Worm (Caenorhabditis elegans) whole organism, late embryonic: ENCODE data around the gene hmgs-1.

Source experiments
- C08G9.2 ChIP-seq: sonication (generic microtip); optimal IDR thresholded peaks from 2 replicates; lab custom pipeline; 2016; ENCODE audit warnings: mild to moderate bottlenecking, missing genetic modification characterization, moderate library complexity, missing compliant biosample characterization
- C38D4.7 ChIP-seq: fragments of 200-800 bp; sonication (Bioruptor generic); optimal IDR thresholded peaks from 2 replicates; lab custom pipeline; 2018; ENCODE audit warnings: mild to moderate bottlenecking, missing genetic modification characterization, moderate library complexity, missing compliant biosample characterization
- K02D7.2 ChIP-seq: sonication (generic microtip); optimal IDR thresholded peaks from 2 replicates; lab custom pipeline; 2017; ENCODE audit warnings: mild to moderate bottlenecking, missing genetic modification characterization, missing compliant biosample characterization
- K09A11.1 ChIP-seq: sonication (generic microtip); optimal IDR thresholded peaks from 2 replicates; lab custom pipeline; 2017; ENCODE audit warnings: antibody characterized with exemption, mild to moderate bottlenecking, missing genetic modification characterization, missing compliant biosample characterization; ENCODE audit not compliant: insufficient read depth
- T23F11.4 ChIP-seq: fragments of 200-800 bp; sonication (Bioruptor generic); optimal IDR thresholded peaks from 2 replicates; lab custom pipeline; 2018; ENCODE audit warnings: mild to moderate bottlenecking, missing genetic modification characterization, missing compliant biosample characterization
- Y22D7AL.16 ChIP-seq: sonication (generic microtip); optimal IDR thresholded peaks from 2 replicates; lab custom pipeline; 2016; ENCODE audit warnings: missing genetic modification characterization, missing compliant biosample characterization
- ahr-1 ChIP-seq: sonication (generic microtip); optimal IDR thresholded peaks from 2 replicates; lab custom pipeline; 2016; ENCODE audit warnings: missing genetic modification characterization, missing compliant biosample characterization
- ama-1 ChIP-seq: fragments of 150-350 bp; optimal IDR thresholded peaks from 2 replicates; lab custom pipeline; 2014
- ceh-14 ChIP-seq: sonication (generic microtip); optimal IDR thresholded peaks from 2 replicates; lab custom pipeline; 2016; ENCODE audit warnings: missing genotype, missing genetic modification characterization, missing compliant biosample characterization
- ceh-18 ChIP-seq: sonication (generic microtip); optimal IDR thresholded peaks from 2 replicates; lab custom pipeline; 2016; ENCODE audit warnings: missing genetic modification characterization, missing compliant biosample characterization
- ceh-19 ChIP-seq: fragments of 200-800 bp; sonication (Bioruptor generic); optimal IDR thresholded peaks from 2 replicates; lab custom pipeline; 2018; ENCODE audit warnings: mild to moderate bottlenecking, missing genetic modification characterization, missing compliant biosample characterization
- ceh-24 ChIP-seq: sonication (generic microtip); optimal IDR thresholded peaks from 2 replicates; lab custom pipeline; 2016; ENCODE audit warnings: mild to moderate bottlenecking, missing genetic modification characterization, missing compliant biosample characterization
- ceh-30 ChIP-seq: fragments of 150-350 bp; optimal IDR thresholded peaks from 2 replicates; lab custom pipeline; 2014; ENCODE audit warnings: missing biosample characterization, missing genetic modification characterization
- ceh-31 ChIP-seq: sonication (generic microtip); optimal IDR thresholded peaks from 2 replicates; lab custom pipeline; 2016; ENCODE audit warnings: missing genetic modification characterization, missing compliant biosample characterization
- ceh-48 ChIP-seq: sonication (generic microtip); optimal IDR thresholded peaks from 2 replicates; lab custom pipeline; 2016; ENCODE audit warnings: missing genetic modification characterization, inconsistent platforms, missing compliant biosample characterization
- che-1 ChIP-seq: sonication (generic microtip); optimal IDR thresholded peaks from 2 replicates; lab custom pipeline; 2016; ENCODE audit warnings: mild to moderate bottlenecking, missing genetic modification characterization, missing compliant biosample characterization
- dmd-4 ChIP-seq: sonication (generic microtip); optimal IDR thresholded peaks from 2 replicates; lab custom pipeline; 2016; ENCODE audit warnings: borderline replicate concordance, missing genetic modification characterization, missing compliant biosample characterization
- dve-1 ChIP-seq: sonication (generic microtip); optimal IDR thresholded peaks from 2 replicates; lab custom pipeline; 2017; ENCODE audit warnings: antibody characterized with exemption, mild to moderate bottlenecking, missing genetic modification characterization, missing compliant biosample characterization
- elt-2 ChIP-seq: sonication (generic microtip); optimal IDR thresholded peaks from 2 replicates; lab custom pipeline; 2016; ENCODE audit warnings: missing genetic modification reagents, missing genetic modification characterization, missing compliant biosample characterization
- elt-4 ChIP-seq: sonication (generic microtip); optimal IDR thresholded peaks from 2 replicates; lab custom pipeline; 2016; ENCODE audit warnings: missing genetic modification characterization, missing compliant biosample characterization
- ets-4 ChIP-seq: sonication (generic microtip); optimal IDR thresholded peaks from 2 replicates; lab custom pipeline; 2016; ENCODE audit warnings: missing genetic modification characterization, missing compliant biosample characterization
- eyg-1 ChIP-seq: sonication (generic microtip); optimal IDR thresholded peaks from 2 replicates; lab custom pipeline; 2016; ENCODE audit warnings: missing genotype, missing genetic modification characterization, missing compliant biosample characterization
- fax-1 ChIP-seq: sonication (generic microtip); optimal IDR thresholded peaks from 2 replicates; lab custom pipeline; 2016; ENCODE audit warnings: missing genotype, missing genetic modification characterization, missing compliant biosample characterization
- fkh-10 ChIP-seq: fragments of 150-350 bp; optimal IDR thresholded peaks from 2 replicates; lab custom pipeline; 2014; ENCODE audit warnings: missing biosample characterization, missing genetic modification reagents, missing genetic modification characterization
- fkh-6 ChIP-seq: sonication (generic microtip); optimal IDR thresholded peaks from 2 replicates; lab custom pipeline; 2016; ENCODE audit warnings: missing genetic modification characterization, missing compliant biosample characterization
- gmeb-2 ChIP-seq: sonication (generic microtip); optimal IDR thresholded peaks from 2 replicates; lab custom pipeline; 2016; ENCODE audit warnings: missing genetic modification characterization, inconsistent platforms, missing compliant biosample characterization
- hlh-13 ChIP-seq: fragments of 200-800 bp; sonication (Bioruptor generic); optimal IDR thresholded peaks from 2 replicates; lab custom pipeline; 2018; ENCODE audit warnings: mild to moderate bottlenecking, missing genetic modification characterization, missing compliant biosample characterization
- hlh-15 ChIP-seq: sonication (generic microtip); optimal IDR thresholded peaks from 2 replicates; lab custom pipeline; 2016; ENCODE audit warnings: missing genetic modification characterization, missing compliant biosample characterization
- hlh-30 ChIP-seq: sonication (generic microtip); optimal IDR thresholded peaks from 2 replicates; lab custom pipeline; 2017; ENCODE audit warnings: antibody characterized with exemption, missing genetic modification characterization, missing compliant biosample characterization; ENCODE audit not compliant: insufficient read depth
- hlh-6 ChIP-seq: sonication (generic microtip); optimal IDR thresholded peaks from 2 replicates; lab custom pipeline; 2016; ENCODE audit warnings: missing genotype, missing genetic modification characterization, missing compliant biosample characterization
- hlh-8 ChIP-seq: sonication (generic microtip); optimal IDR thresholded peaks from 2 replicates; lab custom pipeline; 2016; ENCODE audit warnings: missing genotype, missing genetic modification characterization, missing compliant biosample characterization
- lim-6 ChIP-seq: sonication (generic microtip); optimal IDR thresholded peaks from 2 replicates; lab custom pipeline; 2016; ENCODE audit warnings: missing genetic modification characterization, missing compliant biosample characterization
- lin-11 ChIP-seq: fragments of 200-800 bp; sonication (Bioruptor generic); optimal IDR thresholded peaks from 2 replicates; lab custom pipeline; 2018; ENCODE audit warnings: mild to moderate bottlenecking, missing genetic modification characterization, missing compliant biosample characterization
- madf-2 ChIP-seq: sonication (generic microtip); optimal IDR thresholded peaks from 2 replicates; lab custom pipeline; 2017; ENCODE audit warnings: missing genetic modification characterization, missing compliant biosample characterization
- nfya-1 ChIP-seq: sonication (generic microtip); optimal IDR thresholded peaks from 2 replicates; lab custom pipeline; 2017; ENCODE audit warnings: missing genetic modification characterization, mild to moderate bottlenecking, missing compliant biosample characterization, antibody characterized with exemption, moderate library complexity
- nhr-11 ChIP-seq: fragments of 150-350 bp; optimal IDR thresholded peaks from 2 replicates; lab custom pipeline; 2014; ENCODE audit warnings: missing biosample characterization, missing genetic modification characterization
- nhr-232 ChIP-seq: sonication (generic microtip); optimal IDR thresholded peaks from 2 replicates; lab custom pipeline; 2016; ENCODE audit warnings: missing genetic modification characterization, missing compliant biosample characterization
- odd-2 ChIP-seq: sonication (generic microtip); optimal IDR thresholded peaks from 2 replicates; lab custom pipeline; 2017; ENCODE audit warnings: antibody characterized with exemption, mild to moderate bottlenecking, missing genetic modification characterization, missing compliant biosample characterization
- pag-3 ChIP-seq: sonication (generic microtip); optimal IDR thresholded peaks from 2 replicates; lab custom pipeline; 2016; ENCODE audit warnings: missing compliant biosample characterization, missing genetic modification characterization, borderline replicate concordance
- pat-9 ChIP-seq: fragments of 200-800 bp; sonication (Bioruptor generic); optimal IDR thresholded peaks from 2 replicates; lab custom pipeline; 2018; ENCODE audit warnings: mild to moderate bottlenecking, missing genetic modification characterization, moderate library complexity, missing compliant biosample characterization
- pha-4 ChIP-seq: fragments of 150-350 bp; optimal IDR thresholded peaks from 2 replicates; lab custom pipeline; 2018; ENCODE audit warnings: missing biosample characterization, missing genetic modification reagents, missing genetic modification characterization
- pqm-1 ChIP-seq: sonication (generic microtip); optimal IDR thresholded peaks from 2 replicates; lab custom pipeline; 2016; ENCODE audit warnings: missing genetic modification characterization, missing compliant biosample characterization
- ref-2 ChIP-seq: sonication (generic microtip); optimal IDR thresholded peaks from 2 replicates; lab custom pipeline; 2016; ENCODE audit warnings: missing genetic modification characterization, missing compliant biosample characterization
- sdc-2 ChIP-seq: sonication (generic microtip); optimal IDR thresholded peaks from 2 replicates; lab custom pipeline; 2016; ENCODE audit warnings: missing genotype, missing genetic modification characterization, missing compliant biosample characterization
- sox-2 ChIP-seq: fragments of 200-800 bp; sonication (Bioruptor generic); IDR thresholded peaks from 2 replicates; pipeline ENCODE4 v1.3.6; 2022; ENCODE audit warnings: missing genetic modification reagents, missing genetic modification characterization, missing compliant biosample characterization
- sox-4 ChIP-seq: sonication (generic microtip); optimal IDR thresholded peaks from 2 replicates; lab custom pipeline; 2017; ENCODE audit warnings: mild to moderate bottlenecking, missing genetic modification characterization, inconsistent platforms, missing compliant biosample characterization
- syd-9 ChIP-seq: sonication (generic microtip); optimal IDR thresholded peaks from 2 replicates; lab custom pipeline; 2016; ENCODE audit warnings: mild to moderate bottlenecking, missing genetic modification characterization, moderate library complexity, missing compliant biosample characterization
- tbx-2 ChIP-seq: sonication (generic microtip); optimal IDR thresholded peaks from 2 replicates; lab custom pipeline; 2016; ENCODE audit warnings: missing genetic modification characterization, missing compliant biosample characterization
- tbx-7 ChIP-seq: sonication (generic microtip); optimal IDR thresholded peaks from 2 replicates; lab custom pipeline; 2016; ENCODE audit warnings: missing genotype, missing genetic modification characterization, missing compliant biosample characterization
- ttx-3 ChIP-seq: sonication (generic microtip); optimal IDR thresholded peaks from 2 replicates; lab custom pipeline; 2016; ENCODE audit warnings: missing genetic modification reagents, missing genetic modification characterization, missing compliant biosample characterization
- unc-42 ChIP-seq: sonication (generic microtip); optimal IDR thresholded peaks from 2 replicates; lab custom pipeline; 2016; ENCODE audit warnings: missing genotype, missing genetic modification characterization, missing compliant biosample characterization
- unc-55 ChIP-seq: sonication (generic microtip); optimal IDR thresholded peaks from 2 replicates; lab custom pipeline; 2017; ENCODE audit warnings: missing biosample characterization, missing genetic modification reagents, missing genetic modification characterization
- unc-86 ChIP-seq: sonication (generic microtip); optimal IDR thresholded peaks from 2 replicates; lab custom pipeline; 2016; ENCODE audit warnings: missing genetic modification characterization, missing compliant biosample characterization
- zip-5 ChIP-seq: sonication (generic microtip); optimal IDR thresholded peaks from 2 replicates; lab custom pipeline; 2016; ENCODE audit warnings: missing genetic modification characterization, missing compliant biosample characterization

The hmgs-1 gene

ce11 chrV:5684534-5684933 is at the start of gene hmgs-1, which contains the start of gene F25B4.4:
Gene hmgs-1, minus strand, starts transcription at chrV:5684589.
Gene F25B4.4, plus strand, starts transcription at chrV:5684873.
- TF ChIP-seq K09A11.1 (peak; percentile 9), ceh-24 (no peak), Y22D7AL.16 (no peak), ahr-1 (tag; lab: Kevin White, UChicago) (no peak), ceh-30 (no peak), hlh-6 (tag; lab: Kevin White, UChicago) (no peak), C08G9.2 (tag; lab: Kevin White, UChicago) (no peak), K02D7.2 (tag; lab: Kevin White, UChicago) (no peak), tbx-7 (tag; lab: Kevin White, UChicago) (no peak), ceh-19 (GFP tag; lab: Kevin White, UChicago) (no peak), ceh-18 (tag; lab: Kevin White, UChicago) (peak; percentile 83), pag-3 (tag; lab: Kevin White, UChicago) (no peak), nhr-11 (no peak), unc-86 (tag; lab: Kevin White, UChicago) (peak; percentile 41), ttx-3 (no peak), nhr-232 (tag; lab: Kevin White, UChicago) (no peak), pqm-1 (tag; lab: Kevin White, UChicago) (no peak), ceh-48 (tag; lab: Kevin White, UChicago) (no peak), odd-2 (tag; lab: Kevin White, UChicago) (no peak), hlh-8 (tag; lab: Kevin White, UChicago) (no peak), che-1 (no peak), nfya-1 (peak; percentile 81), eyg-1 (no peak), fkh-10 (no peak), sox-2 (no peak), unc-55 (GFP tag; lab: Kevin White, UChicago) (peak; percentile 29), ceh-31 (peak; percentile 77), fkh-6 (tag; lab: Kevin White, UChicago) (no peak), T23F11.4 (GFP tag; lab: Kevin White, UChicago) (no peak), ref-2 (tag; lab: Kevin White, UChicago) (peak; percentile 56), elt-2 (peak; percentile 23), dve-1 (tag; lab: Kevin White, UChicago) (peak; percentile 59), ets-4 (no peak), madf-2 (tag; lab: Kevin White, UChicago) (no peak), lin-11 (tag; lab: Kevin White, UChicago) (no peak), fax-1 (tag; lab: Kevin White, UChicago) (no peak), zip-5 (no peak), syd-9 (tag; lab: Kevin White, UChicago) (no peak), lim-6 (tag; lab: Kevin White, UChicago) (no peak), pat-9 (tag; lab: Kevin White, UChicago) (no peak), ama-1 (lab: Kevin White, UChicago) (no peak), unc-42 (tag; lab: Kevin White, UChicago) (peak; percentile 83), sox-4 (tag; lab: Kevin White, UChicago) (no peak), hlh-30 (tag; lab: Kevin White, UChicago) (peak; percentile 13), ceh-14 (peak; percentile 15), C38D4.7 (no peak), dmd-4 (tag; lab: Kevin White, UChicago) (peak; percentile 9), hlh-13 (GFP tag; lab: Kevin White, UChicago) (no peak), hlh-15 (no peak), elt-4 (no peak), tbx-2 (tag; lab: Kevin White, UChicago) (peak; percentile 69), gmeb-2 (tag; lab: Kevin White, UChicago) (no peak), pha-4 (tag; lab: Kevin White, UChicago) (no peak), sdc-2 (tag; lab: Kevin White, UChicago) (no peak)
